Fruit fly (Drosophila melanogaster) S2 (cell line): ENCODE results near the gene CG17754.

Experiments used
- CG8478 ChIP-seq: fragments of >200 bp; optimal IDR thresholded peaks from 2 replicates; lab custom pipeline; 2018
- CTCF ChIP-seq, 2 experiments: fragments of >200 bp; optimal IDR thresholded peaks; 2 replicates each; lab custom pipeline; 2018

DNA sequence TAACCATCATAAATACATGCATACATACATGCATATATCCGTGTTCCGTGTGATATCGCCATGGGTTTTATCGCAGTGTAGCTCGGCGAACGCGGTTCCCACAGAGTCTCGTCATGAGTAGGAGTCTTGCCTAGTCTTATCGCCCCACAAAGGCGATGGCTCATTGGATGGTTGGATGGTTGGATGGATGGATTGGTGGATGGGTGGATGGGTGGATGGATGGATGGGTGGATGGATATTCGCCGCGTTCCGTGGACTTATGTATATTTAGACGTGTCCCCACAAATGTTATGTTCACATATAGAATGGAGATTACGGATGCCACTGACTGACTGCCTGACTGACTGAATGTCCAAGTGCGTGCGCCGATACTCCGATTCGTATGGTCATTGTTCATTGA, 41.0 kb downstream of the CG17754 start:
- TF ChIP-seq CTCF (optimal IDR thresholded peaks at IDR 0.05; lab: Kevin White, UChicago) (no peak), CG8478 (lab: Kevin White, UChicago) (no peak)
